Worm (Caenorhabditis elegans) whole organism, L4 larva: Measurements from ENCODE around the gene F45E1.2.

Source experiments
- D1046.2 ChIP-seq: fragments of 200-800 bp; sonication (Bioruptor generic); IDR thresholded peaks from 2 replicates; pipeline ENCODE4 v1.3.6; 2022; ENCODE audit warnings: missing genetic modification characterization, missing compliant biosample characterization
- F10B5.3 ChIP-seq: sonication (generic microtip); optimal IDR thresholded peaks from 2 replicates; lab custom pipeline; 2016; ENCODE audit warnings: mild to moderate bottlenecking, missing genetic modification characterization, missing compliant biosample characterization
- F49E8.2 ChIP-seq: sonication (generic microtip); optimal IDR thresholded peaks from 2 replicates; lab custom pipeline; 2016; ENCODE audit warnings: missing compliant biosample characterization, mild to moderate bottlenecking, missing genetic modification characterization, borderline replicate concordance
- T20F7.1 ChIP-seq: fragments of 200-800 bp; sonication (Bioruptor generic); optimal IDR thresholded peaks from 2 replicates; lab custom pipeline; 2018; ENCODE audit warnings: mild to moderate bottlenecking, missing genetic modification characterization, missing compliant biosample characterization
- Y48G9A.11 ChIP-seq: fragments of 200-800 bp; sonication (Bioruptor generic); IDR thresholded peaks from 2 replicates; pipeline ENCODE4 v1.3.6; 2022; ENCODE audit warnings: missing genetic modification reagents, missing genetic modification characterization, missing compliant biosample characterization
- Y5F2A.4 ChIP-seq: fragments of 200-800 bp; sonication (Bioruptor generic); optimal IDR thresholded peaks from 2 replicates; lab custom pipeline; 2018; ENCODE audit warnings: mild to moderate bottlenecking, missing genetic modification characterization, missing compliant biosample characterization
- aly-2 ChIP-seq: sonication (generic microtip); optimal IDR thresholded peaks from 2 replicates; lab custom pipeline; 2018; ENCODE audit warnings: missing biosample characterization, missing genetic modification characterization
- ama-1 ChIP-seq: fragments of 150-350 bp; optimal IDR thresholded peaks from 2 replicates; lab custom pipeline; 2014; ENCODE audit warnings: inconsistent platforms, mixed read lengths
- arid-1 ChIP-seq: fragments of 200-800 bp; sonication (Bioruptor generic); conservative IDR thresholded peaks from 2 replicates; pipeline ENCODE4 v1.3.6; 2022; ENCODE audit warnings: missing genetic modification reagents, missing genetic modification characterization, missing compliant biosample characterization
- attf-4 ChIP-seq: sonication (generic microtip); optimal IDR thresholded peaks from 3 replicates; lab custom pipeline; 2017; ENCODE audit warnings: missing biosample characterization, missing genetic modification characterization
- ceh-28 ChIP-seq: fragments of 150-350 bp; optimal IDR thresholded peaks from 2 replicates; lab custom pipeline; 2014; ENCODE audit warnings: missing biosample characterization, missing genetic modification reagents, missing genetic modification characterization
- ces-1 ChIP-seq: fragments of 150-350 bp; sonication (generic microtip); optimal IDR thresholded peaks from 4 replicates; lab custom pipeline; 2014; ENCODE audit warnings: missing biosample characterization, missing genetic modification reagents, missing genetic modification characterization
- cey-2 ChIP-seq: sonication (generic microtip); optimal IDR thresholded peaks from 3 replicates; lab custom pipeline; 2017; ENCODE audit warnings: missing genetic modification characterization, mild to moderate bottlenecking, missing compliant biosample characterization, antibody characterized with exemption, borderline replicate concordance; ENCODE audit not compliant: insufficient read depth
- ctbp-1 ChIP-seq: fragments of 200-800 bp; sonication (Bioruptor generic); IDR thresholded peaks from 2 replicates; pipeline ENCODE4 v1.3.6; 2022; ENCODE audit warnings: missing genetic modification reagents, missing genetic modification characterization, missing compliant biosample characterization
- daf-8 ChIP-seq: fragments of 200-800 bp; sonication (Bioruptor generic); IDR thresholded peaks from 2 replicates; pipeline ENCODE4 v1.3.6; 2022; ENCODE audit warnings: missing genetic modification characterization, missing compliant biosample characterization
- dmd-9 ChIP-seq: fragments of 200-800 bp; sonication (Bioruptor generic); IDR thresholded peaks from 2 replicates; pipeline ENCODE4 v1.3.6; 2022; ENCODE audit warnings: missing genetic modification reagents, missing genetic modification characterization, missing compliant biosample characterization
- dpl-1 ChIP-seq: fragments of 150-350 bp; optimal IDR thresholded peaks from 2 replicates; lab custom pipeline; 2014; ENCODE audit warnings: missing biosample characterization, missing genetic modification reagents, missing genetic modification characterization
- duxl-1 ChIP-seq: sonication (generic microtip); optimal IDR thresholded peaks from 2 replicates; lab custom pipeline; 2016; ENCODE audit warnings: mild to moderate bottlenecking, missing genetic modification characterization, moderate library complexity, missing compliant biosample characterization; ENCODE audit not compliant: poor library complexity
- egl-43 ChIP-seq: fragments of 200-800 bp; sonication (Bioruptor generic); IDR thresholded peaks from 2 replicates; pipeline ENCODE4 v1.3.6; 2022; ENCODE audit warnings: missing genetic modification reagents, missing genetic modification characterization, missing compliant biosample characterization
- hif-1 ChIP-seq, 2 experiments: sonication (generic microtip); optimal IDR thresholded peaks; 2 replicates each; lab custom pipeline; 2016 to 2017; ENCODE audit warnings: missing compliant biosample characterization in 2 of 2, missing genetic modification characterization in 2 of 2, missing genetic modification reagents in 2 of 2, missing genotype in 2 of 2, mild to moderate bottlenecking in 1 of 2
- hlh-11 ChIP-seq: fragments of 200-800 bp; sonication (Bioruptor generic); optimal IDR thresholded peaks from 2 replicates; lab custom pipeline; 2018; ENCODE audit warnings: mild to moderate bottlenecking, missing genetic modification characterization, missing compliant biosample characterization
- hlh-30 ChIP-seq: sonication (generic microtip); optimal IDR thresholded peaks from 2 replicates; lab custom pipeline; 2017; ENCODE audit warnings: antibody characterized with exemption, mild to moderate bottlenecking, missing genetic modification characterization, missing compliant biosample characterization; ENCODE audit not compliant: insufficient read depth
- hmg-1.1 ChIP-seq: fragments of 200-800 bp; sonication (Bioruptor generic); IDR thresholded peaks from 2 replicates; pipeline ENCODE4 v1.3.6; 2022; ENCODE audit warnings: missing genetic modification reagents, missing genetic modification characterization, missing compliant biosample characterization
- lin-29 ChIP-seq: fragments of 200-800 bp; sonication (Bioruptor generic); IDR thresholded peaks from 2 replicates; pipeline ENCODE4 v1.3.6; 2022; ENCODE audit warnings: missing genetic modification reagents, missing genetic modification characterization, missing compliant biosample characterization
- lin-39 ChIP-seq: fragments of 150-350 bp; optimal IDR thresholded peaks from 2 replicates; lab custom pipeline; 2014; ENCODE audit warnings: missing biosample characterization, missing genetic modification reagents, missing genetic modification characterization
- lir-3 ChIP-seq: sonication (generic microtip); optimal IDR thresholded peaks from 2 replicates; lab custom pipeline; 2016; ENCODE audit warnings: mild to moderate bottlenecking, missing genetic modification characterization, missing compliant biosample characterization
- madf-5 ChIP-seq, 2 experiments: fragments of 200-800 bp; sonication (Bioruptor generic); IDR thresholded peaks; 2 replicates each; pipeline ENCODE4 v1.3.6; 2022; ENCODE audit warnings: missing compliant biosample characterization in 2 of 2, missing genetic modification characterization in 2 of 2
- madf-9 ChIP-seq: fragments of 200-800 bp; sonication (Bioruptor generic); conservative IDR thresholded peaks from 2 replicates; pipeline ENCODE4 v1.3.6; 2022; ENCODE audit warnings: missing genetic modification reagents, missing genetic modification characterization, missing compliant biosample characterization
- mep-1 ChIP-seq: fragments of 150-350 bp; sonication (generic microtip); optimal IDR thresholded peaks from 3 replicates; lab custom pipeline; 2014; ENCODE audit warnings: missing biosample characterization, missing genetic modification characterization
- mxl-2 ChIP-seq: fragments of 200-800 bp; sonication (Bioruptor generic); conservative IDR thresholded peaks from 2 replicates; pipeline ENCODE4 v1.3.6; 2022; ENCODE audit warnings: missing genetic modification reagents, missing genetic modification characterization, missing compliant biosample characterization
- mxl-3 ChIP-seq: fragments of 200-800 bp; sonication (Bioruptor generic); optimal IDR thresholded peaks from 2 replicates; lab custom pipeline; 2018; ENCODE audit warnings: mild to moderate bottlenecking, missing genetic modification characterization, missing compliant biosample characterization
- nhr-102 ChIP-seq: sonication (generic microtip); optimal IDR thresholded peaks from 2 replicates; lab custom pipeline; 2016; ENCODE audit warnings: mild to moderate bottlenecking, missing genetic modification characterization, moderate library complexity, missing compliant biosample characterization
- nhr-237 ChIP-seq: sonication (generic microtip); optimal IDR thresholded peaks from 2 replicates; lab custom pipeline; 2017; ENCODE audit warnings: missing biosample characterization, missing genetic modification characterization
- nhr-41 ChIP-seq: fragments of 200-800 bp; sonication (Bioruptor generic); IDR thresholded peaks from 2 replicates; pipeline ENCODE4 v1.3.6; 2022; ENCODE audit warnings: missing genetic modification reagents, missing genetic modification characterization, missing compliant biosample characterization
- nhr-42 ChIP-seq: fragments of 200-800 bp; sonication (Bioruptor generic); IDR thresholded peaks from 2 replicates; pipeline ENCODE4 v1.3.6; 2022; ENCODE audit warnings: missing genetic modification characterization, missing compliant biosample characterization
- nhr-76 ChIP-seq: fragments of 150-350 bp; optimal IDR thresholded peaks from 2 replicates; lab custom pipeline; 2014; ENCODE audit warnings: missing biosample characterization, missing genetic modification characterization
- nhr-77 ChIP-seq: fragments of 150-350 bp; optimal IDR thresholded peaks from 2 replicates; lab custom pipeline; 2014; ENCODE audit warnings: missing biosample characterization, missing genetic modification characterization
- pha-4 ChIP-seq, 2 experiments: fragments of 150-350 bp in 1 of 2; fragments of 200-800 bp in 1 of 2; sonication (Bioruptor generic) in 1 of 2; IDR thresholded peaks in 1 of 2; optimal IDR thresholded peaks in 1 of 2; 2 replicates each; pipeline versions ENCODE4 v1.3.6 to Lab custom; 2014 to 2022; ENCODE audit warnings: missing genetic modification characterization in 2 of 2, missing genetic modification reagents in 2 of 2, missing biosample characterization in 1 of 2, missing compliant biosample characterization in 1 of 2
- saeg-2 ChIP-seq: fragments of 200-800 bp; sonication (Bioruptor generic); IDR thresholded peaks from 2 replicates; pipeline ENCODE4 v1.3.6; 2022; ENCODE audit warnings: missing genetic modification reagents, missing genetic modification characterization, missing compliant biosample characterization
- sdz-12 ChIP-seq: fragments of 200-800 bp; sonication (Bioruptor generic); optimal IDR thresholded peaks from 2 replicates; lab custom pipeline; 2018; ENCODE audit warnings: mild to moderate bottlenecking, missing genetic modification characterization, missing compliant biosample characterization
- skn-1 ChIP-seq: fragments of 150-350 bp; optimal IDR thresholded peaks from 2 replicates; lab custom pipeline; 2014; ENCODE audit warnings: missing biosample characterization, missing genetic modification characterization
- snpc-4 ChIP-seq: fragments of 150-350 bp; optimal IDR thresholded peaks from 2 replicates; lab custom pipeline; 2014; ENCODE audit warnings: missing biosample characterization, missing genetic modification characterization
- tra-1 ChIP-seq: fragments of 200-800 bp; sonication (Bioruptor generic); IDR thresholded peaks from 2 replicates; pipeline ENCODE4 v1.3.6; 2022; ENCODE audit warnings: missing genetic modification reagents, missing genetic modification characterization, missing compliant biosample characterization
- unc-62 ChIP-seq, 3 experiments: fragments of 150-350 bp in 1 of 3; sonication (generic microtip); optimal IDR thresholded peaks in 2 of 3; peaks in 1 of 3; 1 replicate in 1 of 3; 2 replicates in 2 of 3; lab custom pipeline; 2014 to 2017; ENCODE audit warnings: missing biosample characterization in 3 of 3, missing genetic modification characterization in 3 of 3, missing genetic modification reagents in 3 of 3, missing genotype in 1 of 3
- vab-7 ChIP-seq: fragments of 200-800 bp; sonication (Bioruptor generic); IDR thresholded peaks from 2 replicates; pipeline ENCODE4 v1.3.6; 2022; ENCODE audit warnings: missing genetic modification reagents, missing genetic modification characterization, missing compliant biosample characterization
- zag-1 ChIP-seq: fragments of 150-350 bp; optimal IDR thresholded peaks from 2 replicates; lab custom pipeline; 2014; ENCODE audit warnings: missing biosample characterization, missing genetic modification characterization
- zfp-2 ChIP-seq: sonication (generic microtip); optimal IDR thresholded peaks from 2 replicates; lab custom pipeline; 2016; ENCODE audit warnings: mild to moderate bottlenecking, missing genetic modification characterization, missing compliant biosample characterization
- ztf-11 ChIP-seq: fragments of 150-350 bp; optimal IDR thresholded peaks from 2 replicates; lab custom pipeline; 2014; ENCODE audit warnings: missing biosample characterization, missing genetic modification characterization
- ztf-7 ChIP-seq: fragments of 150-350 bp; optimal IDR thresholded peaks from 2 replicates; lab custom pipeline; 2014; ENCODE audit warnings: missing biosample characterization, missing genetic modification characterization

Gene F45E1.2

ce11 chrX:8019665-8020064 lies 16.1 kb downstream of the F45E1.2 start (continued):
- TF ChIP-seq lin-29 (GFP tag; lab: Robert Waterston, UW) (peak; percentile 65; the same call in 1 of the 2 replicates), attf-4 (no peak), duxl-1 (tag; lab: Kevin White, UChicago) (no peak), egl-43 (GFP tag; lab: Robert Waterston, UW) (peak; percentile 93), ceh-28 (peak; percentile 63), ama-1 (lab: Kevin White, UChicago) (peak; percentile 74), nhr-77 (peak; percentile 75), lin-39 (no peak), cey-2 (tag; lab: Kevin White, UChicago) (no peak), daf-8 (no peak), F49E8.2 (tag; lab: Kevin White, UChicago) (no peak), aly-2 (tag; lab: Kevin White, UChicago) (no peak), sdz-12 (peak; percentile 35), zfp-2 (tag; lab: Kevin White, UChicago) (no peak), mxl-3 (peak; percentile 96), snpc-4 (tag; lab: Kevin White, UChicago) (no peak), nhr-42 (GFP tag; lab: Robert Waterston, UW) (peak; percentile 77; the same call in 1 of the 2 replicates), F10B5.3 (tag; lab: Kevin White, UChicago) (no peak), lir-3 (tag; lab: Kevin White, UChicago) (no peak), zag-1 (tag; lab: Kevin White, UChicago) (no peak), ctbp-1 (peak; percentile 59; the same call in 1 of the 2 replicates), ztf-7 (tag; lab: Kevin White, UChicago) (no peak), unc-62 (GFP tag; optimal IDR thresholded peaks at IDR 0.05 in 1 of 2; lab: Kevin White, UChicago) (peak in 1 of 2 experiments; percentile 63), unc-62 (tag; optimal IDR thresholded peaks at IDR 0.05; lab: Kevin White, UChicago) (no peak), dmd-9 (GFP tag; lab: Robert Waterston, UW) (no peak), hlh-11 (tag; lab: Kevin White, UChicago) (peak; percentile 98), nhr-41 (GFP tag; lab: Robert Waterston, UW) (peak; percentile 49; the same call in 1 of the 2 replicates), T20F7.1 (GFP tag; lab: Kevin White, UChicago) (peak; percentile 75), vab-7 (GFP tag; lab: Robert Waterston, UW) (peak; percentile 46; the same call in 1 of the 2 replicates), Y5F2A.4 (no peak), D1046.2 (GFP tag; lab: Robert Waterston, UW) (no peak), tra-1 (GFP tag; lab: Robert Waterston, UW) (peak; percentile 88), ztf-11 (tag; lab: Kevin White, UChicago) (no peak), hmg-1.1 (GFP tag; lab: Robert Waterston, UW) (peak; percentile 87), saeg-2 (GFP tag; lab: Robert Waterston, UW) (0 out of 2 replicates have a peak, but pooled peaks have one; percentile 60), madf-5 (GFP tag; IDR thresholded peaks at IDR 0.05; lab: Robert Waterston, UW) (0 out of 4 replicates have a peak, but pooled peaks of 1 of the 2 experiments have one; percentile 34), nhr-76 (tag; lab: Kevin White, UChicago) (no peak), pha-4 (GFP tag; IDR thresholded peaks at IDR 0.05; lab: Robert Waterston, UW) (peak; percentile 85), pha-4 (tag; optimal IDR thresholded peaks at IDR 0.05; lab: Kevin White, UChicago) (peak; percentile 27), Y48G9A.11 (0 out of 2 replicates have a peak, but pooled peaks have one; percentile 23), skn-1 (tag; lab: Kevin White, UChicago) (no peak), hif-1 (tag; optimal IDR thresholded peaks at IDR 0.05; lab: Kevin White, UChicago) (peak in 1 of 2 experiments; percentile 92), mxl-2 (GFP tag; lab: Robert Waterston, UW) (peak; percentile 50; the same call in 1 of the 2 replicates), madf-9 (peak; percentile 67), nhr-237 (tag; lab: Kevin White, UChicago) (no peak), dpl-1 (peak; percentile 11), hlh-30 (tag; lab: Kevin White, UChicago) (peak; percentile 99), arid-1 (peak; percentile 65; the same call in 1 of the 2 replicates), nhr-102 (tag; lab: Kevin White, UChicago) (peak; percentile 24), mep-1 (tag; lab: Kevin White, UChicago) (peak; percentile 93), ces-1 (GFP tag; lab: Kevin White, UChicago) (no peak)
